Worm (Caenorhabditis elegans) whole organism, late embryonic: ENCODE results near the gene gln-1.

Experiments used
- ama-1 ChIP-seq: fragments of 150-350 bp; optimal IDR thresholded peaks from 2 replicates; lab custom pipeline; 2014
- hlh-6 ChIP-seq: sonication (generic microtip); optimal IDR thresholded peaks from 2 replicates; lab custom pipeline; 2016; ENCODE audit warnings: missing genotype, missing genetic modification characterization, missing compliant biosample characterization
- sdc-2 ChIP-seq: sonication (generic microtip); optimal IDR thresholded peaks from 2 replicates; lab custom pipeline; 2016; ENCODE audit warnings: missing genotype, missing genetic modification characterization, missing compliant biosample characterization

DNA sequence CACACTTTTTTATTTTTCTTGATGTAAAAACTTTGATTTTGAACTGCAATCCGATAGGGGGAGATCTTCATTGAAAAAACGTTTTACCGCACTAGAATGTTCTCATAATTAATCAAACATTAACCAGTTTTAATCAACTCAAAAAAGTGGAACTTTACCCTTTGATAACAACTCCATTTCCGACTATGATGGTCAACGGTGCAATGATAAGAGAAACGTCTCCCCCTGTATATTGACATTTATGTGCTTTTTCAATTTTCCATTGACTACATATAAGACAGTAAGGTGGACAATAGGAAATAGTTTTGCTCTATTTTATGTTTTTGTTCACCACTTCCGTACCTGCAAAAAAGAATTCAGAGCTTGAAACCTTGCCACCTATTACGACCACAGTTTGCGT, 40.4 kb downstream of the gln-1 start:
- TF ChIP-seq sdc-2 (tag; lab: Kevin White, UChicago), result no peak
- no peak for TF ChIP-seq ama-1
- TF ChIP-seq hlh-6 (tag; lab: Kevin White, UChicago), result no peak
